Worm (Caenorhabditis elegans) whole organism, late embryonic: Measurements from ENCODE around the gene bath-45.

Experiments
- C38D4.7 ChIP-seq: fragments of 200-800 bp; sonication (Bioruptor generic); optimal IDR thresholded peaks from 2 replicates; lab custom pipeline; 2018; ENCODE audit warnings: mild to moderate bottlenecking, missing genetic modification characterization, moderate library complexity, missing compliant biosample characterization
- K09A11.1 ChIP-seq: sonication (generic microtip); optimal IDR thresholded peaks from 2 replicates; lab custom pipeline; 2017; ENCODE audit warnings: antibody characterized with exemption, mild to moderate bottlenecking, missing genetic modification characterization, missing compliant biosample characterization; ENCODE audit not compliant: insufficient read depth
- ahr-1 ChIP-seq: sonication (generic microtip); optimal IDR thresholded peaks from 2 replicates; lab custom pipeline; 2016; ENCODE audit warnings: missing genetic modification characterization, missing compliant biosample characterization
- ceh-14 ChIP-seq: sonication (generic microtip); optimal IDR thresholded peaks from 2 replicates; lab custom pipeline; 2016; ENCODE audit warnings: missing genotype, missing genetic modification characterization, missing compliant biosample characterization
- ceh-2 ChIP-seq: sonication (generic microtip); optimal IDR thresholded peaks from 2 replicates; lab custom pipeline; 2016; ENCODE audit warnings: missing genotype, missing genetic modification characterization, missing compliant biosample characterization
- ceh-30 ChIP-seq: fragments of 150-350 bp; optimal IDR thresholded peaks from 2 replicates; lab custom pipeline; 2014; ENCODE audit warnings: missing biosample characterization, missing genetic modification characterization
- ceh-31 ChIP-seq: sonication (generic microtip); optimal IDR thresholded peaks from 2 replicates; lab custom pipeline; 2016; ENCODE audit warnings: missing genetic modification characterization, missing compliant biosample characterization
- ceh-34 ChIP-seq: sonication (generic microtip); optimal IDR thresholded peaks from 2 replicates; lab custom pipeline; 2016; ENCODE audit warnings: mild to moderate bottlenecking, missing genetic modification characterization, missing compliant biosample characterization
- ceh-45 ChIP-seq: fragments of 200-800 bp; sonication (Bioruptor generic); IDR thresholded peaks from 2 replicates; pipeline ENCODE4 v1.3.6; 2022; ENCODE audit warnings: missing genetic modification reagents, missing genetic modification characterization, missing compliant biosample characterization
- ceh-48 ChIP-seq: sonication (generic microtip); optimal IDR thresholded peaks from 2 replicates; lab custom pipeline; 2016; ENCODE audit warnings: missing genetic modification characterization, inconsistent platforms, missing compliant biosample characterization
- ceh-6 ChIP-seq: fragments of 200-800 bp; sonication (Bioruptor generic); optimal IDR thresholded peaks from 2 replicates; lab custom pipeline; 2018; ENCODE audit warnings: mild to moderate bottlenecking, missing genetic modification characterization, missing compliant biosample characterization
- ceh-9 ChIP-seq: sonication (generic microtip); optimal IDR thresholded peaks from 2 replicates; lab custom pipeline; 2016; ENCODE audit warnings: mild to moderate bottlenecking, missing genetic modification characterization, inconsistent platforms, missing compliant biosample characterization
- dmd-4 ChIP-seq: sonication (generic microtip); optimal IDR thresholded peaks from 2 replicates; lab custom pipeline; 2016; ENCODE audit warnings: borderline replicate concordance, missing genetic modification characterization, missing compliant biosample characterization
- elt-2 ChIP-seq: sonication (generic microtip); optimal IDR thresholded peaks from 2 replicates; lab custom pipeline; 2016; ENCODE audit warnings: missing genetic modification reagents, missing genetic modification characterization, missing compliant biosample characterization
- elt-4 ChIP-seq: sonication (generic microtip); optimal IDR thresholded peaks from 2 replicates; lab custom pipeline; 2016; ENCODE audit warnings: missing genetic modification characterization, missing compliant biosample characterization
- fax-1 ChIP-seq: sonication (generic microtip); optimal IDR thresholded peaks from 2 replicates; lab custom pipeline; 2016; ENCODE audit warnings: missing genotype, missing genetic modification characterization, missing compliant biosample characterization
- fkh-6 ChIP-seq: sonication (generic microtip); optimal IDR thresholded peaks from 2 replicates; lab custom pipeline; 2016; ENCODE audit warnings: missing genetic modification characterization, missing compliant biosample characterization
- gmeb-2 ChIP-seq: sonication (generic microtip); optimal IDR thresholded peaks from 2 replicates; lab custom pipeline; 2016; ENCODE audit warnings: missing genetic modification characterization, inconsistent platforms, missing compliant biosample characterization
- hlh-13 ChIP-seq: fragments of 200-800 bp; sonication (Bioruptor generic); optimal IDR thresholded peaks from 2 replicates; lab custom pipeline; 2018; ENCODE audit warnings: mild to moderate bottlenecking, missing genetic modification characterization, missing compliant biosample characterization
- hlh-6 ChIP-seq: sonication (generic microtip); optimal IDR thresholded peaks from 2 replicates; lab custom pipeline; 2016; ENCODE audit warnings: missing genotype, missing genetic modification characterization, missing compliant biosample characterization
- hlh-8 ChIP-seq: sonication (generic microtip); optimal IDR thresholded peaks from 2 replicates; lab custom pipeline; 2016; ENCODE audit warnings: missing genotype, missing genetic modification characterization, missing compliant biosample characterization
- lim-6 ChIP-seq: sonication (generic microtip); optimal IDR thresholded peaks from 2 replicates; lab custom pipeline; 2016; ENCODE audit warnings: missing genetic modification characterization, missing compliant biosample characterization
- madf-2 ChIP-seq: sonication (generic microtip); optimal IDR thresholded peaks from 2 replicates; lab custom pipeline; 2017; ENCODE audit warnings: missing genetic modification characterization, missing compliant biosample characterization
- mec-3 ChIP-seq: sonication (generic microtip); optimal IDR thresholded peaks from 2 replicates; lab custom pipeline; 2016; ENCODE audit warnings: borderline replicate concordance, missing genetic modification characterization, missing compliant biosample characterization
- nfya-1 ChIP-seq: sonication (generic microtip); optimal IDR thresholded peaks from 2 replicates; lab custom pipeline; 2017; ENCODE audit warnings: missing genetic modification characterization, mild to moderate bottlenecking, missing compliant biosample characterization, antibody characterized with exemption, moderate library complexity
- nhr-232 ChIP-seq: sonication (generic microtip); optimal IDR thresholded peaks from 2 replicates; lab custom pipeline; 2016; ENCODE audit warnings: missing genetic modification characterization, missing compliant biosample characterization
- npax-4 ChIP-seq: sonication (generic microtip); optimal IDR thresholded peaks from 2 replicates; lab custom pipeline; 2016; ENCODE audit warnings: missing genetic modification characterization, missing compliant biosample characterization
- odd-2 ChIP-seq: sonication (generic microtip); optimal IDR thresholded peaks from 2 replicates; lab custom pipeline; 2017; ENCODE audit warnings: antibody characterized with exemption, mild to moderate bottlenecking, missing genetic modification characterization, missing compliant biosample characterization
- pat-9 ChIP-seq: fragments of 200-800 bp; sonication (Bioruptor generic); optimal IDR thresholded peaks from 2 replicates; lab custom pipeline; 2018; ENCODE audit warnings: mild to moderate bottlenecking, missing genetic modification characterization, moderate library complexity, missing compliant biosample characterization
- pha-2 ChIP-seq: sonication (generic microtip); optimal IDR thresholded peaks from 2 replicates; lab custom pipeline; 2017; ENCODE audit warnings: mild to moderate bottlenecking, missing genetic modification characterization, missing compliant biosample characterization
- pqm-1 ChIP-seq: sonication (generic microtip); optimal IDR thresholded peaks from 2 replicates; lab custom pipeline; 2016; ENCODE audit warnings: missing genetic modification characterization, missing compliant biosample characterization
- pros-1 ChIP-seq: fragments of 150-350 bp; optimal IDR thresholded peaks from 2 replicates; lab custom pipeline; 2014; ENCODE audit warnings: missing biosample characterization, missing genetic modification reagents, missing genetic modification characterization
- ref-2 ChIP-seq: sonication (generic microtip); optimal IDR thresholded peaks from 2 replicates; lab custom pipeline; 2016; ENCODE audit warnings: missing genetic modification characterization, missing compliant biosample characterization
- rnt-1 ChIP-seq: sonication (generic microtip); optimal IDR thresholded peaks from 2 replicates; lab custom pipeline; 2016; ENCODE audit warnings: missing genetic modification characterization, missing compliant biosample characterization
- sdc-2 ChIP-seq: sonication (generic microtip); optimal IDR thresholded peaks from 2 replicates; lab custom pipeline; 2016; ENCODE audit warnings: missing genotype, missing genetic modification characterization, missing compliant biosample characterization
- sox-4 ChIP-seq: sonication (generic microtip); optimal IDR thresholded peaks from 2 replicates; lab custom pipeline; 2017; ENCODE audit warnings: mild to moderate bottlenecking, missing genetic modification characterization, inconsistent platforms, missing compliant biosample characterization
- tbx-7 ChIP-seq: sonication (generic microtip); optimal IDR thresholded peaks from 2 replicates; lab custom pipeline; 2016; ENCODE audit warnings: missing genotype, missing genetic modification characterization, missing compliant biosample characterization
- ttx-3 ChIP-seq: sonication (generic microtip); optimal IDR thresholded peaks from 2 replicates; lab custom pipeline; 2016; ENCODE audit warnings: missing genetic modification reagents, missing genetic modification characterization, missing compliant biosample characterization
- unc-3 ChIP-seq, 2 experiments: fragments of 200-800 bp in 1 of 2; sonication (Bioruptor generic) in 1 of 2; sonication (generic microtip) in 1 of 2; conservative IDR thresholded peaks in 1 of 2; optimal IDR thresholded peaks in 1 of 2; 2 replicates each; pipeline versions ENCODE4 v1.3.6 to Lab custom; 2016 to 2022; ENCODE audit warnings: missing compliant biosample characterization in 2 of 2, missing genetic modification characterization in 2 of 2, missing genetic modification reagents in 1 of 2
- unc-42 ChIP-seq: sonication (generic microtip); optimal IDR thresholded peaks from 2 replicates; lab custom pipeline; 2016; ENCODE audit warnings: missing genotype, missing genetic modification characterization, missing compliant biosample characterization
- unc-55 ChIP-seq: sonication (generic microtip); optimal IDR thresholded peaks from 2 replicates; lab custom pipeline; 2017; ENCODE audit warnings: missing biosample characterization, missing genetic modification reagents, missing genetic modification characterization
- zip-5 ChIP-seq: sonication (generic microtip); optimal IDR thresholded peaks from 2 replicates; lab custom pipeline; 2016; ENCODE audit warnings: missing genetic modification characterization, missing compliant biosample characterization
- ztf-16 ChIP-seq: sonication (generic microtip); optimal IDR thresholded peaks from 2 replicates; lab custom pipeline; 2017; ENCODE audit warnings: missing genetic modification characterization, missing compliant biosample characterization

Gene bath-45

ce11 chrII:13149965-13150364, 27.1 kb downstream of the bath-45 start:
- no peak for TF ChIP-seq ceh-9 (tag; lab: Kevin White, UChicago)
- no peak for TF ChIP-seq pat-9 (tag; lab: Kevin White, UChicago)
- no peak for TF ChIP-seq unc-55
- TF ChIP-seq elt-4 (tag; lab: Kevin White, UChicago): no peak
- TF ChIP-seq ceh-14 (tag; lab: Kevin White, UChicago): no peak
- TF ChIP-seq sdc-2 (tag; lab: Kevin White, UChicago): no peak
- TF ChIP-seq, all 69 proteins: peak for 0

ce11 chrII:13152409-13152808, 29.6 kb downstream of the bath-45 start:
- TF ChIP-seq ceh-34 (tag; lab: Kevin White, UChicago): no peak
- TF ChIP-seq elt-4 (tag; lab: Kevin White, UChicago): peak; percentile 64

ce11 chrII:13153299-13153698, 30.5 kb downstream of the bath-45 start, which contains the start of gene spe-18:
Gene spe-18, minus strand, starts transcription at chrII:13153399.
- TF ChIP-seq dmd-4 (tag; lab: Kevin White, UChicago) (no peak), ceh-6 (GFP tag; lab: Kevin White, UChicago) (no peak), nfya-1 (tag; lab: Kevin White, UChicago) (no peak), K09A11.1 (tag; lab: Kevin White, UChicago) (no peak), pros-1 (no peak), ceh-48 (no peak), ahr-1 (no peak), unc-3 (GFP tag; conservative IDR thresholded peaks at IDR 0.05; lab: Robert Waterston, UW) (no peak), unc-3 (tag; optimal IDR thresholded peaks at IDR 0.05; lab: Kevin White, UChicago) (no peak)

DNA sequence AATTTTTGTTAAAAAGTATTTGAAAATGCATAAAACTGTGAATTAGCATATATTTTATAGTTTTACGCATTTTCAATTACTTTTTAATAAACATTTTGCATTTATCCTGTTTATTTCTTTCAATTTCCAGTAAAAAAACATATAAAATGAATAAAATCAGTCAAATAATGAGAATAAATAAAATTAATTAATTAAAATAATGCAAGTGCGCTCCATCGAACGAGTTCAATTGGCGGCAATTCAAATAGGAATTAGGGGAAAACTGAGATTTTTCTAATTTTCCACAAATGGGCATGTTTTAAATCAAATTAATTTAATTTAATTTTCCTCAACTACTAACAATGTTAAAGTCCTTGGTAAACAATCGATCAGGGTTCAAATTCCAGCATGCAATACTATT, 33.3 kb downstream of the bath-45 start:
- TF ChIP-seq ttx-3 (tag; lab: Kevin White, UChicago) (no peak), elt-2 (tag; lab: Kevin White, UChicago) (no peak), zip-5 (tag; lab: Kevin White, UChicago) (no peak), madf-2 (no peak), nhr-232 (tag; lab: Kevin White, UChicago) (no peak), unc-3 (GFP tag; conservative IDR thresholded peaks at IDR 0.05; lab: Robert Waterston, UW) (no peak), unc-3 (tag; optimal IDR thresholded peaks at IDR 0.05; lab: Kevin White, UChicago) (no peak), ceh-34 (tag; lab: Kevin White, UChicago) (no peak), fax-1 (no peak), unc-55 (no peak), fkh-6 (tag; lab: Kevin White, UChicago) (no peak), hlh-13 (GFP tag; lab: Kevin White, UChicago) (no peak), npax-4 (tag; lab: Kevin White, UChicago) (no peak), ceh-2 (tag; lab: Kevin White, UChicago) (no peak), tbx-7 (tag; lab: Kevin White, UChicago) (no peak), C38D4.7 (no peak), ztf-16 (tag; lab: Kevin White, UChicago) (no peak)

ce11 chrII:13156971-13157370, 34.2 kb downstream of the bath-45 start, which contains the start of the genes hpr-17 and F32A11.1:
Gene hpr-17, minus strand, starts transcription at chrII:13157047.
Gene F32A11.1, plus strand, starts transcription at chrII:13157329.
- no peak for TF ChIP-seq sdc-2 (tag; lab: Kevin White, UChicago)
- TF ChIP-seq gmeb-2 (tag; lab: Kevin White, UChicago): no peak
- TF ChIP-seq ceh-31: peak; percentile 13
- TF ChIP-seq rnt-1 (tag; lab: Kevin White, UChicago): no peak
- TF ChIP-seq pha-2: no peak
- TF ChIP-seq odd-2 (tag; lab: Kevin White, UChicago): no peak
- TF ChIP-seq hlh-6 (tag; lab: Kevin White, UChicago): no peak
- no peak for TF ChIP-seq ceh-34 (tag; lab: Kevin White, UChicago)
- TF ChIP-seq hlh-8 (tag; lab: Kevin White, UChicago): no peak
- peak; percentile 40 for TF ChIP-seq unc-42
- TF ChIP-seq lim-6 (tag; lab: Kevin White, UChicago): no peak
- TF ChIP-seq ceh-30 (tag; lab: Kevin White, UChicago): no peak
- TF ChIP-seq ztf-16 (tag; lab: Kevin White, UChicago): no peak
- TF ChIP-seq fkh-6 (tag; lab: Kevin White, UChicago): no peak
- no peak for TF ChIP-seq mec-3 (tag; lab: Kevin White, UChicago)
- TF ChIP-seq fax-1: no peak
- TF ChIP-seq sox-4 (tag; lab: Kevin White, UChicago): no peak
- TF ChIP-seq ref-2: peak; percentile 40
- TF ChIP-seq unc-3 (GFP tag; conservative IDR thresholded peaks at IDR 0.05; lab: Robert Waterston, UW): no peak
- no peak for TF ChIP-seq unc-3 (tag; optimal IDR thresholded peaks at IDR 0.05; lab: Kevin White, UChicago)
- TF ChIP-seq ceh-45: no peak
- no peak for TF ChIP-seq ceh-48
- TF ChIP-seq pqm-1 (tag; lab: Kevin White, UChicago): no peak
- no peak for TF ChIP-seq pat-9 (tag; lab: Kevin White, UChicago)
- peak; percentile 66 for TF ChIP-seq nfya-1 (tag; lab: Kevin White, UChicago)
- TF ChIP-seq tbx-7 (tag; lab: Kevin White, UChicago): no peak
